Fruit fly (Drosophila melanogaster): ENCODE measurements around the gene CG7772.
A peak's percentile ranks its signal among the peaks of the same experiment; 100 is the strongest.

Gene CG7772

dm6 chrX:17880269-17880889, 26.7 kb downstream of the CG7772 start (continued):
- TF ChIP-seq ase (GFP tag; IDR thresholded peaks at IDR 0.05) = peak; percentile 95
- TF ChIP-seq CG17328 (GFP tag; IDR thresholded peaks at IDR 0.05) = peak; percentile 95
- peak; percentile 81 for TF ChIP-seq Adf1 (GFP tag; IDR thresholded peaks at IDR 0.05)
- peak; percentile 97 for TF ChIP-seq CG9932 (GFP tag; IDR thresholded peaks at IDR 0.05)
- TF ChIP-seq luna (GFP tag; optimal IDR thresholded peaks at IDR 0.05) = peak; percentile 93
- TF ChIP-seq nerfin-1 (tag; optimal IDR thresholded peaks at IDR 0.05) = peak; percentile 84
- TF ChIP-seq lilli (GFP tag; optimal IDR thresholded peaks at IDR 0.05) = peak; percentile 98
- peak; percentile 96 for TF ChIP-seq nmo (GFP tag; optimal IDR thresholded peaks at IDR 0.05)
- TF ChIP-seq Drgx (GFP tag; IDR thresholded peaks at IDR 0.05) = peak; percentile 94
- peak; percentile 91 for TF ChIP-seq CG17568 (GFP tag; optimal IDR thresholded peaks at IDR 0.05)
- TF ChIP-seq CkIIα-i1 (GFP tag; IDR thresholded peaks at IDR 0.05) = peak; percentile 46; the same call in 1 of the 2 replicates
- TF ChIP-seq rib (GFP tag; IDR thresholded peaks at IDR 0.05) = peak; percentile 90
- peak; percentile 94 for TF ChIP-seq esg (GFP tag; conservative IDR thresholded peaks at IDR 0.05)
- peak; percentile 78 for TF ChIP-seq Nf-YB (GFP tag; optimal IDR thresholded peaks at IDR 0.05)
- TF ChIP-seq CG10366 (GFP tag; IDR thresholded peaks at IDR 0.05) = peak; percentile 96
- peak; percentile 96 for TF ChIP-seq CG34422 (GFP tag; IDR thresholded peaks at IDR 0.05)
- peak; percentile 94 for TF ChIP-seq org-1 (GFP tag; optimal IDR thresholded peaks at IDR 0.05)
- TF ChIP-seq en (GFP tag; optimal IDR thresholded peaks at IDR 0.05) = peak; percentile 88
- TF ChIP-seq Ssrp (tag; optimal IDR thresholded peaks at IDR 0.05) = peak; percentile 92
- peak; percentile 98 for TF ChIP-seq CG11456 (GFP tag; IDR thresholded peaks at IDR 0.05)
- peak; percentile 94 for TF ChIP-seq CG4730 (GFP tag; IDR thresholded peaks at IDR 0.05)
- peak; percentile 96 for TF ChIP-seq CG2889 (GFP tag; IDR thresholded peaks at IDR 0.05)
- peak; percentile 94 for TF ChIP-seq CG6689 (GFP tag; IDR thresholded peaks at IDR 0.05)
- peak; percentile 94 for TF ChIP-seq crc (GFP tag; optimal IDR thresholded peaks at IDR 0.05)
- peak; percentile 60 for TF ChIP-seq Sry-δ (GFP tag; optimal IDR thresholded peaks at IDR 0.05)
- TF ChIP-seq Mrtf (GFP tag; IDR thresholded peaks at IDR 0.05) = peak; percentile 94
- TF ChIP-seq mld (GFP tag; IDR thresholded peaks at IDR 0.05; ENCODE audit: partially characterized antibody) = no peak
- peak; percentile 89 for TF ChIP-seq CG30431 (GFP tag; optimal IDR thresholded peaks at IDR 0.05)
- peak; percentile 85 for TF ChIP-seq CG6765 (GFP tag; optimal IDR thresholded peaks at IDR 0.05)
- peak; percentile 97 for TF ChIP-seq Dip3 (GFP tag; optimal IDR thresholded peaks at IDR 0.05)
- peak; percentile 85 for TF ChIP-seq CG8281 (tag; optimal IDR thresholded peaks at IDR 0.05)
- TF ChIP-seq her (GFP tag; optimal IDR thresholded peaks at IDR 0.05) = peak; percentile 90
- peak; percentile 92 for TF ChIP-seq CG14050 (GFP tag; IDR thresholded peaks at IDR 0.05)
- TF ChIP-seq CG18619 (GFP tag; optimal IDR thresholded peaks at IDR 0.05) = peak; percentile 93
- TF ChIP-seq Deaf1 (tag; optimal IDR thresholded peaks at IDR 0.05) = peak; percentile 69
- TF ChIP-seq CG43689 (GFP tag; IDR thresholded peaks at IDR 0.05) = peak; percentile 94
- peak; percentile 51 for TF ChIP-seq cato (GFP tag; optimal IDR thresholded peaks at IDR 0.05; ENCODE audit: borderline replicate concordance)
- peak; percentile 98 for TF ChIP-seq Gug (GFP tag; IDR thresholded peaks at IDR 0.05)
- peak; percentile 95 for TF ChIP-seq Dek (tag; optimal IDR thresholded peaks at IDR 0.05)
- TF ChIP-seq tup (GFP tag; optimal IDR thresholded peaks at IDR 0.05) = peak; percentile 95
- peak; percentile 56 to 97 for TF ChIP-seq bsh (GFP tag; optimal IDR thresholded peaks at IDR 0.05)
- peak; percentile 99 for TF ChIP-seq CG12769 (tag; optimal IDR thresholded peaks at IDR 0.05)
- TF ChIP-seq CG30403 (GFP tag; optimal IDR thresholded peaks at IDR 0.05) = peak; percentile 96
- TF ChIP-seq ems (GFP tag; optimal IDR thresholded peaks at IDR 0.05) = peak; percentile 96
- TF ChIP-seq CG4617 (GFP tag; optimal IDR thresholded peaks at IDR 0.05; ENCODE audit: borderline replicate concordance) = peak; percentile 76
- TF ChIP-seq Hand (GFP tag; optimal IDR thresholded peaks at IDR 0.05) = peak; percentile 84
- TF ChIP-seq ham (GFP tag; IDR thresholded peaks at IDR 0.05) = peak; percentile 90
- TF ChIP-seq so (GFP tag; IDR thresholded peaks at IDR 0.05) = peak; percentile 95
- peak; percentile 74 for TF ChIP-seq CG3995 (GFP tag; optimal IDR thresholded peaks at IDR 0.05)
- peak; percentile 76 for TF ChIP-seq trh (GFP tag; optimal IDR thresholded peaks at IDR 0.05)

All from whole organism, embryonic.